Worm (Caenorhabditis elegans): ENCODE data around the gene cpsf-4.

The cpsf-4 gene

ce11 chrIV:12078112-12078812 lies 15.0 kb downstream of the cpsf-4 start, which contains the start of gene tmed-1:
Gene tmed-1 (minus strand): TSS chrIV:12078162.
- TF ChIP-seq mdl-1 (tag; optimal IDR thresholded peaks at IDR 0.05) (no peak), sea-2 (GFP tag; optimal IDR thresholded peaks at IDR 0.05) (no peak), ztf-11 (tag; optimal IDR thresholded peaks at IDR 0.05) (no peak), jun-1 (tag; optimal IDR thresholded peaks at IDR 0.05) (no peak), ama-1 (optimal IDR thresholded peaks at IDR 0.05) (no peak), aly-2 (tag; optimal IDR thresholded peaks at IDR 0.05) (no peak), lsy-12 (tag; optimal IDR thresholded peaks at IDR 0.05) (no peak), elt-1 (tag; optimal IDR thresholded peaks at IDR 0.05) (no peak), nhr-43 (tag; optimal IDR thresholded peaks at IDR 0.05; ENCODE audit: poor library complexity, severe bottlenecking) (no peak), lin-39 (tag; optimal IDR thresholded peaks at IDR 0.05) (no peak), elt-3 (tag; optimal IDR thresholded peaks at IDR 0.05) (no peak), nhr-23 (tag; optimal IDR thresholded peaks at IDR 0.05) (no peak), daf-12 (tag; optimal IDR thresholded peaks at IDR 0.05) (no peak), nhr-28 (tag; optimal IDR thresholded peaks at IDR 0.05) (no peak), ceh-82 (tag; optimal IDR thresholded peaks at IDR 0.05) (no peak), ceh-16 (tag; optimal IDR thresholded peaks at IDR 0.05) (no peak), fos-1 (tag; optimal IDR thresholded peaks at IDR 0.05) (no peak), nhr-237 (tag; optimal IDR thresholded peaks at IDR 0.05) (no peak), eor-1 (tag; optimal IDR thresholded peaks at IDR 0.05) (no peak)

- TF ChIP-seq nhr-237 (tag; optimal IDR thresholded peaks at IDR 0.05) = no peak
- no peak for TF ChIP-seq pqm-1 (tag; optimal IDR thresholded peaks at IDR 0.05)
- no peak for TF ChIP-seq ZK546.5 (tag; optimal IDR thresholded peaks at IDR 0.05)
Observed at ce11 chrIV:12075497-12075896, 17.7 kb downstream of the cpsf-4 start, which contains the start of gene K08E4.7. Gene K08E4.7 (plus strand): TSS chrIV:12075797.

DNA sequence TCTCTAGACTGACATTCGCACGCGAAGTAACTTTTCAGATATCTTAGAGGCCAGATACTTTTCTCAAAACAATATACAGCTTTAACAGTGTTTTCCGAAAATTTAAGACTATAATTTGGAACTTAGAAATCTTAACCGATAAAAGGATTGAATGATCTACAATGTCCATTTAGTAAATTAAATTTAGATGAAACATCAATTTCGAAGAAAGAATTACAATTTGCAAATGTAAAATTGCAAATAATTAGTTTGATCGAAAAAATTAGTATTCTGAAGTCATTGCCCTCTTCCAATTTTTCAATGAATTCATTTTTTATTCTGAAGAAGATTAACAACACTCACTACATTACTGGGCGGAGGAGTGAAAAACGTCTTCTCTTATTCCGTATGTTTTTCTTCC lies 24.7 kb downstream of the cpsf-4 start, which contains the start of gene bath-37:
TSS of gene bath-37 (plus strand) at position 301 of the 400 bp plus-strand sequence.
- TF ChIP-seq lin-39 (tag; optimal IDR thresholded peaks at IDR 0.05) = no peak
- no peak for TF ChIP-seq lsy-12 (tag; optimal IDR thresholded peaks at IDR 0.05)
- no peak for TF ChIP-seq daf-12 (tag; optimal IDR thresholded peaks at IDR 0.05)
- no peak for TF ChIP-seq snpc-4 (tag; optimal IDR thresholded peaks at IDR 0.05)
- TF ChIP-seq fos-1 (tag; optimal IDR thresholded peaks at IDR 0.05) = no peak
- no peak for TF ChIP-seq ztf-4 (tag; optimal IDR thresholded peaks at IDR 0.05)
- TF ChIP-seq nhr-23 (tag; optimal IDR thresholded peaks at IDR 0.05) = no peak
- TF ChIP-seq nhr-11 (tag; optimal IDR thresholded peaks at IDR 0.05) = no peak
- no peak for TF ChIP-seq jun-1 (tag; optimal IDR thresholded peaks at IDR 0.05)
- TF ChIP-seq eor-1 (tag; optimal IDR thresholded peaks at IDR 0.05) = no peak
- no peak for TF ChIP-seq ZK546.5 (tag; optimal IDR thresholded peaks at IDR 0.05)
- TF ChIP-seq mml-1 (tag; optimal IDR thresholded peaks at IDR 0.05) = no peak
- no peak for TF ChIP-seq nhr-12 (tag; optimal IDR thresholded peaks at IDR 0.05)
- no peak for TF ChIP-seq sea-2 (GFP tag; optimal IDR thresholded peaks at IDR 0.05)
- TF ChIP-seq nfya-1 (tag; optimal IDR thresholded peaks at IDR 0.05; ENCODE audit: insufficient read depth) = no peak
- no peak for TF ChIP-seq nhr-67 (tag; optimal IDR thresholded peaks at IDR 0.05)

ce11 chrIV:12061229-12061628 lies 32.0 kb downstream of the cpsf-4 start, which contains the start of gene K08E4.8:
Gene K08E4.8 (minus strand): TSS chrIV:12061329.
- TF ChIP-seq pqm-1 (tag; optimal IDR thresholded peaks at IDR 0.05) (no peak), elt-2 (tag; optimal IDR thresholded peaks at IDR 0.05) (no peak), nhr-237 (tag; optimal IDR thresholded peaks at IDR 0.05) (no peak), fos-1 (tag; optimal IDR thresholded peaks at IDR 0.05) (no peak), sea-2 (GFP tag; optimal IDR thresholded peaks at IDR 0.05) (no peak), ceh-28 (tag; optimal IDR thresholded peaks at IDR 0.05) (no peak), ZK546.5 (tag; optimal IDR thresholded peaks at IDR 0.05) (no peak), daf-12 (tag; optimal IDR thresholded peaks at IDR 0.05) (no peak)

DNA sequence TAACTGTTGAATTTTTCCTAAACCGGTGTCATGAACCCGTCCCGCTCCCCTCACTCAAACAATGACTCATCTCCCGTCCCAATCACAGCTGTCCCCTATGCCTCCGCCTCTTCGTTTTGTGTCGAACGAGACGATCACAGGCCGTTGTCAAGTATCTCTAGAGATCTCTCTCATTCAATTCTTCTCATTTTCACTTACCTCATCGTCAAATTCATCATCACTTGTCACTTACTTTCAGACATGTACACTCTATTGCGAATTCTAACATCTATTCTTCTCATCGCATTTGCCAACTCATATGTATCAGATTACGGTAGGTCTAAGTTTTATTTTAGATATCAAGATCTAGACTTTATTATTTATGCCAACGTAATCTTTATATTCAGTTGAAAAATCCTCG lies 35.7 kb downstream of the cpsf-4 start, which contains the start of gene K08E4.3:
TSS of gene K08E4.3 (plus strand) at position 235 of the 400 bp plus-strand sequence.
- peak; percentile 33 for TF ChIP-seq unc-62 (GFP tag; optimal IDR thresholded peaks at IDR 0.05)
- TF ChIP-seq skn-1 (tag; optimal IDR thresholded peaks at IDR 0.05) = no peak
- TF ChIP-seq nfya-1 (tag; optimal IDR thresholded peaks at IDR 0.05; ENCODE audit: insufficient read depth) = peak; percentile 55

Data from whole organism, L3 larva.